Fruit fly (Drosophila melanogaster): ENCODE data around the gene CG4613.

DNA sequence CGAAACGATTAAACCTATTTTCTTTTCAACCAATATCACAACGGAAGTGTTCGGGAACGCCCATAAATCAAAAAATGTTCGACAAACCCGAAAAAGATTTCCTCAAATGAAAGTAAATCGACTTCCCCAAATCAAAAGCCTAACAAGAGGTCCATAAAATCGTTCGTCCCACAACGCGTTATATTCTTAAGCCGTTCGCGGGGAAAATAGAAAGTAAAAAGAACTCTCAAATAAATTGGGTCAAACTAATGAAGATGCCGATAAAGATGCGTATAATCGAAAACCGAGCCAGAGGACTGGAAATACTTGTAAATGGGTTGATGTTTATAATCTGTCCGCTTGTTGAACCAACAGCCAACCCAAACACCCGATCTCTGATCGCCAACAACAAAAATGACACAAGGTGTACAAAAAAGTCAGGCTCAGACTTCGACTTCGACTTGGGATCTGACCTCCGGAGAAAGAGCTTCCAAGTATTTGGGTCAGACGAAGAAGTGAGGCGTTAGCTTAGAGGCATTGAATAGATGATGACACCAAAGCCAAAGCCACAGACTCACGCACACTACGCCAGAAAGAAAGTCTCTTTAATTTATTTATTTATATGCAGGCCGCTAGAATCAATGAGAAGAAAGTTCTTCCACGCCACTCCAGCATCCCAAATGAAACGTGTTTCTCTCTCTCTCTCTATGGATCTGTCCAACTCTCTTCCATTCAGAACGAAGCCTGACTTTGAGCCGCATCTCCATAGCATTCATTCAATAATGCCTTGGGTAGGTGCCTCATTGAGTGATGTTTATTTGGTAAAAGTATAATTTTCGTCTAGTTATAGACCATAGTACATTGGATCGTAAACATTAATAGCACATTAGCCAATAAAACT is 1.2 kb upstream of the CG4613 start:
- no peak for TF ChIP-seq Smox (GFP tag; optimal IDR thresholded peaks at IDR 0.05)
- TF ChIP-seq CG32006 (GFP tag; optimal IDR thresholded peaks at IDR 0.05), result no peak
- no peak for TF ChIP-seq Sox102F (GFP tag; optimal IDR thresholded peaks at IDR 0.05)
- no peak for TF ChIP-seq acj6 (GFP tag; optimal IDR thresholded peaks at IDR 0.05)
- TF ChIP-seq CG8632 (GFP tag; optimal IDR thresholded peaks at IDR 0.05), result no peak
- TF ChIP-seq Eip93F (GFP tag; optimal IDR thresholded peaks at IDR 0.05), result no peak
- no peak for TF ChIP-seq Sox14 (GFP tag; optimal IDR thresholded peaks at IDR 0.05)
- TF ChIP-seq CG10669 (GFP tag; optimal IDR thresholded peaks at IDR 0.05), result no peak
- no peak for TF ChIP-seq pdm3 (GFP tag; optimal IDR thresholded peaks at IDR 0.05)
- TF ChIP-seq CG1621 (tag; optimal IDR thresholded peaks at IDR 0.05), result no peak
- TF ChIP-seq OdsH (GFP tag; optimal IDR thresholded peaks at IDR 0.05), result no peak

All from whole organism, prepupa.